Fruit fly (Drosophila melanogaster): Measurements from ENCODE around the gene tin.

The tin gene

DNA sequence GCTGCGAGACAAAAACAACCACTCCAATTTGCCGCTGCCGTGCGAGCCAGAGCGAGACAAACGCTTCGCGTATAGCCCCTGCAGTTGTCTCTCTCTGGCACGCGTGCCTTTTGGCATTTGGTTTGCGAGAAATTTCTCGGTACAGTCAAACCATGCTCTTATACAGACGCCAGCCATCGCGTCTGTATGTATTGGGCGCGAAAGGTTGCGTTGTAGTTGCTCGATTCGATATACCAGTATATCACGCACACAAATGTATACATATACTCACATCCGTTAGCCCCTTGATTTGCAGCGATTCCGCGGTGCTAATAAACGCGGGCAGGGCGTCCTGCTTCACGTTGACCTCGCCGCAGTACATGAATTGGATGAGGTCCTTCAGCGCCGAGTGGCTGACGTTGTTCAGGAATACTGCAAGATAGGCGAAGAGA lies 2.4 kb upstream of the tin start (continued):
- no peak; the same call in 2 of the 3 replicates for TF ChIP-seq knrl (GFP tag; IDR thresholded peaks at IDR 0.05; ENCODE audit: partially characterized antibody)
- peak; percentile 36; the same call in 1 of the 3 replicates for TF ChIP-seq zfh1 (GFP tag; IDR thresholded peaks at IDR 0.05)
- TF ChIP-seq Spps (tag; optimal IDR thresholded peaks at IDR 0.05), result no peak
- no peak for TF ChIP-seq Dad (GFP tag; optimal IDR thresholded peaks at IDR 0.05)
- TF ChIP-seq CG5953 (GFP tag; IDR thresholded peaks at IDR 0.05), result no peak
- TF ChIP-seq psq (GFP tag; optimal IDR thresholded peaks at IDR 0.05), result no peak
- no peak for TF ChIP-seq bigmax (GFP tag; optimal IDR thresholded peaks at IDR 0.05)
- peak; percentile 52; the same call in 1 of the 2 replicates for TF ChIP-seq sob (GFP tag; IDR thresholded peaks at IDR 0.05)
- no peak for TF ChIP-seq Mes4 (GFP tag; optimal IDR thresholded peaks at IDR 0.05)
- no peak for TF ChIP-seq CG13123 (GFP tag; optimal IDR thresholded peaks at IDR 0.05)
- peak; percentile 73 for TF ChIP-seq CG4360 (GFP tag; IDR thresholded peaks at IDR 0.05)
- no peak for TF ChIP-seq gfzf (GFP tag; optimal IDR thresholded peaks at IDR 0.05)
- peak; percentile 84 for TF ChIP-seq mirr (GFP tag; optimal IDR thresholded peaks at IDR 0.05)
- TF ChIP-seq sima (GFP tag; optimal IDR thresholded peaks at IDR 0.05), result no peak
- peak; percentile 2 for TF ChIP-seq trem (tag; optimal IDR thresholded peaks at IDR 0.05)
- peak; percentile 16; the same call in 1 of the 2 replicates for TF ChIP-seq CG3847 (GFP tag; IDR thresholded peaks at IDR 0.05)
- peak; percentile 3 for TF ChIP-seq ftz-f1 (GFP tag; optimal IDR thresholded peaks at IDR 0.05)
- no peak for TF ChIP-seq CG9215 (GFP tag; IDR thresholded peaks at IDR 0.05)
- peak; percentile 82 for TF ChIP-seq abd-A (tag; optimal IDR thresholded peaks at IDR 0.05)

DNA sequence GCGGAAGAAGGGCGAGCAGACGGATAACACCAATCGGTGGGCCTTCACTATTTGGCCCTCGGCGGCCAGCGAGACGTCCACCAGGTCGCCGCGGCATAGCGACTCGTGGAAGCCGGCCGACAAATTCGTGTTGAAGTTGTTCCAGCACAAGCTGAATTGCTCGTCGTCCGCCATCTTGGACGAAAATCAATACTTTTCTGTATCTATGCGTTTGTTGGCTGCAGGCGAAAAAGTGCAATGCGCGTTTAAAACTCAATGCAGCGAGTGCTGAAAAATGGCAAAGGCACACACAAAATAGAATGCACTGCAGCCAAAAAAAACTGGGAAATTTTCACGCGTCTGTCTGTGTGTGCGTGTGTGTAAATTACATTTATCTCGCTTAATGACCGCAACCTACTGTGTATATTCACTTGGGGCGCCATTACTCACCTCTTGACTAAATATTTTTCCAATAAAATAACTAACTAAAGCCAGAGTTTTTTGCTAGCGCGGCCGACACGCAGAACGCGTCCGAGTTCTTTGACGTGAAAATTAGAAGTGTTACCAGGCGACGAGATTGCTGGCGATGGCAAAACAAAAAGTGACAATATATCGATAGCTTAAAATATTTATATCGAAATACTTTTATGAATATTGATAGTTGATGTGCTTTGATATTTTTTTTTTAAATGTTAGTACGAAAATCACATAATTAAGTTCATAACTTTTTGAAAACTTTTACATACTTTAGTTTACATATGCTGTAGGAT lies 1.7 kb upstream of the tin start:
- TF ChIP-seq yki (optimal IDR thresholded peaks at IDR 0.05), result no peak
- no peak for TF ChIP-seq CG13123 (GFP tag; optimal IDR thresholded peaks at IDR 0.05)
- TF ChIP-seq CG15011 (GFP tag; optimal IDR thresholded peaks at IDR 0.05), result no peak
- peak; percentile 29 for TF ChIP-seq CG8089 (GFP tag; optimal IDR thresholded peaks at IDR 0.05)
- TF ChIP-seq CG10321 (GFP tag; IDR thresholded peaks at IDR 0.05), result no peak
- TF ChIP-seq CG10565 (GFP tag; optimal IDR thresholded peaks at IDR 0.05), result no peak
- TF ChIP-seq Doc2 (GFP tag; IDR thresholded peaks at IDR 0.05), result no peak
- TF ChIP-seq Oaz (GFP tag; IDR thresholded peaks at IDR 0.05), result no peak
- TF ChIP-seq az2 (GFP tag; optimal IDR thresholded peaks at IDR 0.05), result no peak
- no peak for TF ChIP-seq bigmax (GFP tag; optimal IDR thresholded peaks at IDR 0.05)
- TF ChIP-seq dmrt99B (tag; optimal IDR thresholded peaks at IDR 0.05), result no peak
- peak; percentile 38; the same call in 1 of the 3 replicates for TF ChIP-seq ci (GFP tag; IDR thresholded peaks at IDR 0.05)
- no peak for TF ChIP-seq da (GFP tag; optimal IDR thresholded peaks at IDR 0.05)
- no peak for TF ChIP-seq CG12071 (GFP tag; optimal IDR thresholded peaks at IDR 0.05)
- no peak for TF ChIP-seq ase (GFP tag; IDR thresholded peaks at IDR 0.05)
- TF ChIP-seq nerfin-1 (tag; optimal IDR thresholded peaks at IDR 0.05), result no peak
- TF ChIP-seq Hr78 (GFP tag; optimal IDR thresholded peaks at IDR 0.05), result no peak
- peak; percentile 9 for TF ChIP-seq CG30403 (GFP tag; optimal IDR thresholded peaks at IDR 0.05)
- no peak for TF ChIP-seq btn (GFP tag; optimal IDR thresholded peaks at IDR 0.05)
- TF ChIP-seq CG8924 (tag; optimal IDR thresholded peaks at IDR 0.05), result peak; percentile 1
- TF ChIP-seq odd (GFP tag; optimal IDR thresholded peaks at IDR 0.05), result peak; percentile 30
- peak; percentile 54 for TF ChIP-seq CG9797 (GFP tag; optimal IDR thresholded peaks at IDR 0.05)
- TF ChIP-seq Optix (GFP tag; IDR thresholded peaks at IDR 0.05), result no peak
- no peak for TF ChIP-seq eve (GFP tag; optimal IDR thresholded peaks at IDR 0.05)
- no peak for TF ChIP-seq CG4404 (GFP tag; IDR thresholded peaks at IDR 0.05)
- TF ChIP-seq repo (GFP tag; optimal IDR thresholded peaks at IDR 0.05), result no peak
- no peak for TF ChIP-seq mirr (GFP tag; optimal IDR thresholded peaks at IDR 0.05)
- no peak for TF ChIP-seq Dfd (GFP tag; optimal IDR thresholded peaks at IDR 0.05)
- TF ChIP-seq CG31365 (tag; optimal IDR thresholded peaks at IDR 0.05), result no peak
- TF ChIP-seq her (GFP tag; optimal IDR thresholded peaks at IDR 0.05), result no peak
- TF ChIP-seq Sry-δ (GFP tag; optimal IDR thresholded peaks at IDR 0.05), result peak; percentile 85
- no peak for TF ChIP-seq gcm2 (GFP tag; optimal IDR thresholded peaks at IDR 0.05)
- TF ChIP-seq Gug (GFP tag; IDR thresholded peaks at IDR 0.05), result no peak
- TF ChIP-seq dan (GFP tag; IDR thresholded peaks at IDR 0.05), result no peak

All from whole organism, embryonic.